Worm (Caenorhabditis elegans): ENCODE data around the gene bca-2.

- no peak for TF ChIP-seq mab-5 (tag; optimal IDR thresholded peaks at IDR 0.05)
- TF ChIP-seq unc-39 (tag; optimal IDR thresholded peaks at IDR 0.05) = no peak
- no peak for TF ChIP-seq unc-62 (GFP tag; optimal IDR thresholded peaks at IDR 0.05)
- TF ChIP-seq lin-32 (GFP tag; optimal IDR thresholded peaks at IDR 0.05) = no peak
- no peak for TF ChIP-seq elt-3 (tag; optimal IDR thresholded peaks at IDR 0.05)
- no peak for TF ChIP-seq elt-1 (tag; optimal IDR thresholded peaks at IDR 0.05; ENCODE audit: borderline replicate concordance, insufficient read depth)
- no peak for TF ChIP-seq ztf-11 (tag; optimal IDR thresholded peaks at IDR 0.05)
Observed at ce11 chrIV:17108200-17108599, 8.2 kb upstream of the bca-2 start.
